Worm (Caenorhabditis elegans) whole organism, late embryonic: ENCODE measurements around the gene msd-2.

ENCODE experiments used
- C08G9.2 ChIP-seq: sonication (generic microtip); optimal IDR thresholded peaks from 2 replicates; lab custom pipeline; 2016; ENCODE audit warnings: mild to moderate bottlenecking, missing genetic modification characterization, moderate library complexity, missing compliant biosample characterization
- F13H6.1 ChIP-seq: sonication (generic microtip); optimal IDR thresholded peaks from 2 replicates; lab custom pipeline; 2016; ENCODE audit warnings: missing genetic modification characterization, missing compliant biosample characterization
- T23F11.4 ChIP-seq: fragments of 200-800 bp; sonication (Bioruptor generic); optimal IDR thresholded peaks from 2 replicates; lab custom pipeline; 2018; ENCODE audit warnings: mild to moderate bottlenecking, missing genetic modification characterization, missing compliant biosample characterization
- ama-1 ChIP-seq: fragments of 150-350 bp; optimal IDR thresholded peaks from 2 replicates; lab custom pipeline; 2014
- ceh-14 ChIP-seq: sonication (generic microtip); optimal IDR thresholded peaks from 2 replicates; lab custom pipeline; 2016; ENCODE audit warnings: missing genotype, missing genetic modification characterization, missing compliant biosample characterization
- ceh-18 ChIP-seq: sonication (generic microtip); optimal IDR thresholded peaks from 2 replicates; lab custom pipeline; 2016; ENCODE audit warnings: missing genetic modification characterization, missing compliant biosample characterization
- ceh-19 ChIP-seq: fragments of 200-800 bp; sonication (Bioruptor generic); optimal IDR thresholded peaks from 2 replicates; lab custom pipeline; 2018; ENCODE audit warnings: mild to moderate bottlenecking, missing genetic modification characterization, missing compliant biosample characterization
- ceh-2 ChIP-seq: sonication (generic microtip); optimal IDR thresholded peaks from 2 replicates; lab custom pipeline; 2016; ENCODE audit warnings: missing genotype, missing genetic modification characterization, missing compliant biosample characterization
- ceh-22 ChIP-seq: sonication (generic microtip); optimal IDR thresholded peaks from 2 replicates; lab custom pipeline; 2017; ENCODE audit warnings: missing biosample characterization, missing genetic modification characterization
- ceh-24 ChIP-seq: sonication (generic microtip); optimal IDR thresholded peaks from 2 replicates; lab custom pipeline; 2016; ENCODE audit warnings: mild to moderate bottlenecking, missing genetic modification characterization, missing compliant biosample characterization
- ceh-30 ChIP-seq: fragments of 150-350 bp; optimal IDR thresholded peaks from 2 replicates; lab custom pipeline; 2014; ENCODE audit warnings: missing biosample characterization, missing genetic modification characterization
- ceh-31 ChIP-seq: sonication (generic microtip); optimal IDR thresholded peaks from 2 replicates; lab custom pipeline; 2016; ENCODE audit warnings: missing genetic modification characterization, missing compliant biosample characterization
- ceh-9 ChIP-seq: sonication (generic microtip); optimal IDR thresholded peaks from 2 replicates; lab custom pipeline; 2016; ENCODE audit warnings: mild to moderate bottlenecking, missing genetic modification characterization, inconsistent platforms, missing compliant biosample characterization
- che-1 ChIP-seq: sonication (generic microtip); optimal IDR thresholded peaks from 2 replicates; lab custom pipeline; 2016; ENCODE audit warnings: mild to moderate bottlenecking, missing genetic modification characterization, missing compliant biosample characterization
- dmd-4 ChIP-seq: sonication (generic microtip); optimal IDR thresholded peaks from 2 replicates; lab custom pipeline; 2016; ENCODE audit warnings: borderline replicate concordance, missing genetic modification characterization, missing compliant biosample characterization
- eyg-1 ChIP-seq: sonication (generic microtip); optimal IDR thresholded peaks from 2 replicates; lab custom pipeline; 2016; ENCODE audit warnings: missing genotype, missing genetic modification characterization, missing compliant biosample characterization
- fax-1 ChIP-seq: sonication (generic microtip); optimal IDR thresholded peaks from 2 replicates; lab custom pipeline; 2016; ENCODE audit warnings: missing genotype, missing genetic modification characterization, missing compliant biosample characterization
- fkh-6 ChIP-seq: sonication (generic microtip); optimal IDR thresholded peaks from 2 replicates; lab custom pipeline; 2016; ENCODE audit warnings: missing genetic modification characterization, missing compliant biosample characterization
- hlh-15 ChIP-seq: sonication (generic microtip); optimal IDR thresholded peaks from 2 replicates; lab custom pipeline; 2016; ENCODE audit warnings: missing genetic modification characterization, missing compliant biosample characterization
- hlh-30 ChIP-seq: sonication (generic microtip); optimal IDR thresholded peaks from 2 replicates; lab custom pipeline; 2017; ENCODE audit warnings: antibody characterized with exemption, missing genetic modification characterization, missing compliant biosample characterization; ENCODE audit not compliant: insufficient read depth
- hlh-6 ChIP-seq: sonication (generic microtip); optimal IDR thresholded peaks from 2 replicates; lab custom pipeline; 2016; ENCODE audit warnings: missing genotype, missing genetic modification characterization, missing compliant biosample characterization
- lin-11 ChIP-seq: fragments of 200-800 bp; sonication (Bioruptor generic); optimal IDR thresholded peaks from 2 replicates; lab custom pipeline; 2018; ENCODE audit warnings: mild to moderate bottlenecking, missing genetic modification characterization, missing compliant biosample characterization
- madf-2 ChIP-seq: sonication (generic microtip); optimal IDR thresholded peaks from 2 replicates; lab custom pipeline; 2017; ENCODE audit warnings: missing genetic modification characterization, missing compliant biosample characterization
- nhr-11 ChIP-seq: fragments of 150-350 bp; optimal IDR thresholded peaks from 2 replicates; lab custom pipeline; 2014; ENCODE audit warnings: missing biosample characterization, missing genetic modification characterization
- nhr-232 ChIP-seq: sonication (generic microtip); optimal IDR thresholded peaks from 2 replicates; lab custom pipeline; 2016; ENCODE audit warnings: missing genetic modification characterization, missing compliant biosample characterization
- odd-2 ChIP-seq: sonication (generic microtip); optimal IDR thresholded peaks from 2 replicates; lab custom pipeline; 2017; ENCODE audit warnings: antibody characterized with exemption, mild to moderate bottlenecking, missing genetic modification characterization, missing compliant biosample characterization
- pag-3 ChIP-seq: sonication (generic microtip); optimal IDR thresholded peaks from 2 replicates; lab custom pipeline; 2016; ENCODE audit warnings: missing compliant biosample characterization, missing genetic modification characterization, borderline replicate concordance
- pat-9 ChIP-seq: fragments of 200-800 bp; sonication (Bioruptor generic); optimal IDR thresholded peaks from 2 replicates; lab custom pipeline; 2018; ENCODE audit warnings: mild to moderate bottlenecking, missing genetic modification characterization, moderate library complexity, missing compliant biosample characterization
- pha-2 ChIP-seq: sonication (generic microtip); optimal IDR thresholded peaks from 2 replicates; lab custom pipeline; 2017; ENCODE audit warnings: mild to moderate bottlenecking, missing genetic modification characterization, missing compliant biosample characterization
- rnt-1 ChIP-seq: sonication (generic microtip); optimal IDR thresholded peaks from 2 replicates; lab custom pipeline; 2016; ENCODE audit warnings: missing genetic modification characterization, missing compliant biosample characterization
- sox-2 ChIP-seq: fragments of 200-800 bp; sonication (Bioruptor generic); IDR thresholded peaks from 2 replicates; pipeline ENCODE4 v1.3.6; 2022; ENCODE audit warnings: missing genetic modification reagents, missing genetic modification characterization, missing compliant biosample characterization
- syd-9 ChIP-seq: sonication (generic microtip); optimal IDR thresholded peaks from 2 replicates; lab custom pipeline; 2016; ENCODE audit warnings: mild to moderate bottlenecking, missing genetic modification characterization, moderate library complexity, missing compliant biosample characterization
- tbx-7 ChIP-seq: sonication (generic microtip); optimal IDR thresholded peaks from 2 replicates; lab custom pipeline; 2016; ENCODE audit warnings: missing genotype, missing genetic modification characterization, missing compliant biosample characterization
- unc-55 ChIP-seq: sonication (generic microtip); optimal IDR thresholded peaks from 2 replicates; lab custom pipeline; 2017; ENCODE audit warnings: missing biosample characterization, missing genetic modification reagents, missing genetic modification characterization
- zip-5 ChIP-seq: sonication (generic microtip); optimal IDR thresholded peaks from 2 replicates; lab custom pipeline; 2016; ENCODE audit warnings: missing genetic modification characterization, missing compliant biosample characterization

Gene msd-2

DNA sequence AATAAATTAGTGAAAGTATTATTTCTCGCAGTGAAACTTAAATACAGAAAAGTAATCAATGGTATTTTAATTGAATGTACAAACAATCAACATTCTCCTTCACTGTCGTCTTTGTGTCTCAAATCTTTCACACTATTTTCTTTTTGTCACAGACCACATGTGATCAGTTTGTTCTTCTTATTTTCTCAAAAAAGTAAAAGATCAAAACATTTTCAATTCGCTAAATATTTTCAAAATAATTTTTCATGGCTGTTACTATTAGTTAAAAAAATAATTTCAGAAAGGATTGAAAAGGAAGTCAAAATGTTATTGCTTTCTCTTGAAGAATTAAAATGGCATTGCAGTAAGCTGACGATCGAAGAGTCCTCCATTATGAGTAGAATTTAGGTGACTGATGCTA is 11.9 kb downstream of the msd-2 start, which contains the start of gene dhs-31:
TSS of gene dhs-31 (minus strand) at position 101 of the 400 bp plus-strand sequence.
- TF ChIP-seq F13H6.1 (no peak), ceh-2 (tag; lab: Kevin White, UChicago) (no peak), zip-5 (no peak), fax-1 (tag; lab: Kevin White, UChicago) (no peak), pat-9 (tag; lab: Kevin White, UChicago) (no peak), che-1 (tag; lab: Kevin White, UChicago) (no peak), ceh-18 (no peak), dmd-4 (no peak), rnt-1 (tag; lab: Kevin White, UChicago) (no peak), ceh-31 (tag; lab: Kevin White, UChicago) (no peak), ceh-22 (tag; lab: Kevin White, UChicago) (no peak), nhr-232 (tag; lab: Kevin White, UChicago) (no peak)
- TF ChIP-seq, all 69 proteins: peak for 0

DNA sequence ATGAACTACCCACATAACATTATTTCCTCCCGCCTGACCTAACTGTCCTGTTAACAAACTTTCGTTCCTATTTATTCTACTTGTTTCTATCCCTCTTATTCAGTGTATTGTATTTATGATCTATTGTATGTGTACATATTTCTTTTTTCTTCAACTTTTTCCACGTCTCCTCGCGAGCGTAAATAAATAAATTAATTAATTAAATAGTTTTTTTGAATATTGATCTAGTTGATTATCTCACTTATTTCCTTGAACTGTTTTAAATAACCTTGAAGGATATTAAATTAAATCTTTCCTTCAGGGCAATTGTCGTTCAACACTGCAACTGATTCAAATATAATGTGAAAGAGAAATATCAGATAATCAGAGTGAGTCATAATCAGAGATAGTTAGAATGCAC is 14.0 kb downstream of the msd-2 start, which contains the start of gene frk-1:
TSS of gene frk-1 (plus strand) at position 301 of the 400 bp plus-strand sequence.
- TF ChIP-seq lin-11 (tag; lab: Kevin White, UChicago) (no peak), pag-3 (no peak), hlh-6 (tag; lab: Kevin White, UChicago) (no peak), odd-2 (no peak), tbx-7 (tag; lab: Kevin White, UChicago) (no peak), ceh-30 (tag; lab: Kevin White, UChicago) (no peak), che-1 (tag; lab: Kevin White, UChicago) (no peak), ceh-14 (tag; lab: Kevin White, UChicago) (no peak), ceh-9 (tag; lab: Kevin White, UChicago) (no peak), eyg-1 (tag; lab: Kevin White, UChicago) (no peak), nhr-232 (tag; lab: Kevin White, UChicago) (no peak), ceh-24 (tag; lab: Kevin White, UChicago) (no peak), nhr-11 (tag; lab: Kevin White, UChicago) (no peak), madf-2 (tag; lab: Kevin White, UChicago) (no peak), pha-2 (tag; lab: Kevin White, UChicago) (no peak), syd-9 (no peak)

DNA sequence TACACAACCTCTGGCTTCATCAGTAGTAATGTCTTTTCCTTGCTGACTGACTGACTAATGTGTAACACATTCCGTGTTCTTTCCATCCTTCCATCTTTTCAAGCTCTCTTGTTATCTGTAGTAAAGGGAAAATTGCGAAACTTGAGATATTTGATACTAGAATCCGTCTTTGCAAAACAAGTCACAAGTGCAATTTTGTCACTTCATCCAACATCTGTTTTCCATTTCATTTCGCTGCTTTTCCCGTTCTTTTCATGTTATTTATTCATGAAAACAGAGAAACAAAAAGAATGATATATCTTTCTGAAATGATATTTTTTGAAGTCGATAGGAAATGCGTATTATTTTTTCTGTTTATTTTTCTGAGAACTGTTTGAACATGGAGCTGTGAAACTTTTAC is 17.1 kb downstream of the msd-2 start:
- TF ChIP-seq hlh-15 (tag; lab: Kevin White, UChicago) (no peak), zip-5 (no peak), C08G9.2 (tag; lab: Kevin White, UChicago) (no peak), T23F11.4 (no peak), hlh-6 (tag; lab: Kevin White, UChicago) (no peak), hlh-30 (tag; lab: Kevin White, UChicago) (no peak), ceh-9 (tag; lab: Kevin White, UChicago) (no peak), fkh-6 (tag; lab: Kevin White, UChicago) (no peak), lin-11 (tag; lab: Kevin White, UChicago) (no peak)

DNA sequence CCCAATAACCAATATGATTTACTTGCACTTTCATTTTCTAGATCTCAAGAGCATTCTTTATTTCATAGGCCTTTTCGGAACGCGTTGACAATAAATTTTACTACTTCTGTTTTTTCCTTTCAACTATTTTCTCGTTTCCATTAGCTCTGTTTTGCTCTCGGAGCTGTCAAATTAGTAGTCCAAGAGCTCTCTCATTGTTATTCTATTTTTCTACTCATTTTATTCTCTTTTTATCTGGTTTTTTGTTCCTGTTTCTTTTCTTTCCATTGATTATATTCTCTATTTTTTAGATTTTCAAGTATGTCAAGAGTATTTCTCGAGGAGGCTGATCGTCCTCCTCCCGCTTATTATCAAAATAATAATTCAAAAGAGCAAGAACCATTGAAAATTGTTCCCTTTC is 18.2 kb downstream of the msd-2 start, which contains the start of gene T04B2.3:
TSS of gene T04B2.3 (plus strand) at position 301 of the 400 bp plus-strand sequence.
- TF ChIP-seq pha-2 (tag; lab: Kevin White, UChicago) (no peak), ceh-19 (GFP tag; lab: Kevin White, UChicago) (no peak), lin-11 (tag; lab: Kevin White, UChicago) (no peak), nhr-232 (tag; lab: Kevin White, UChicago) (no peak), unc-55 (GFP tag; lab: Kevin White, UChicago) (no peak), ama-1 (lab: Kevin White, UChicago) (no peak), sox-2 (GFP tag; lab: Robert Waterston, UW) (no peak), ceh-31 (tag; lab: Kevin White, UChicago) (no peak)
